Fruit fly (Drosophila melanogaster) whole organism, embryonic: ENCODE measurements around the gene Pgant35A.

Experiments used
- B-H2 ChIP-seq: fragments of 200-800 bp; sonication (Bioruptor generic); optimal IDR thresholded peaks from 2 replicates; lab custom pipeline; 2018; ENCODE audit warnings: missing biosample characterization, mild to moderate bottlenecking, missing genetic modification characterization
- CG10209 ChIP-seq: fragments of 200-800 bp; sonication (Bioruptor generic); optimal IDR thresholded peaks from 3 replicates; lab custom pipeline; 2017; ENCODE audit warnings: missing biosample characterization, mild to moderate bottlenecking, missing genetic modification characterization, missing genetic modification reagents
- CG10321 ChIP-seq: fragments of 200-800 bp; sonication (Bioruptor generic); IDR thresholded peaks from 2 replicates; pipeline ENCODE4 v1.3.6; 2022; ENCODE audit warnings: missing biosample characterization, missing genetic modification characterization
- CG12659 ChIP-seq: fragments of 200-800 bp; sonication (Bioruptor generic); optimal IDR thresholded peaks from 3 replicates; lab custom pipeline; 2017; ENCODE audit warnings: mild to moderate bottlenecking, missing biosample characterization, missing genetic modification reagents, missing genetic modification characterization
- CG13894 ChIP-seq: fragments of 200-800 bp; sonication (Bioruptor generic); optimal IDR thresholded peaks from 3 replicates; lab custom pipeline; 2018; ENCODE audit warnings: missing biosample characterization, mild to moderate bottlenecking, missing genetic modification characterization, moderate library complexity
- CG15269 ChIP-seq: fragments of 200-800 bp; sonication (Bioruptor generic); optimal IDR thresholded peaks from 2 replicates; lab custom pipeline; 2018; ENCODE audit warnings: missing biosample characterization, mild to moderate bottlenecking, missing genetic modification characterization, moderate library complexity
- CG1529 ChIP-seq: fragments of 200-800 bp; sonication (Bioruptor generic); optimal IDR thresholded peaks from 3 replicates; lab custom pipeline; 2018; ENCODE audit warnings: missing biosample characterization, missing genetic modification characterization
- CG16863 ChIP-seq: fragments of 200-800 bp; sonication (Bioruptor generic); optimal IDR thresholded peaks from 3 replicates; lab custom pipeline; 2016; ENCODE audit warnings: missing biosample characterization, missing genetic modification characterization
- CG18476 ChIP-seq: fragments of 200-800 bp; sonication (Bioruptor generic); optimal IDR thresholded peaks from 2 replicates; lab custom pipeline; 2016; ENCODE audit warnings: missing biosample characterization, mild to moderate bottlenecking, missing genetic modification characterization
- CG18619 ChIP-seq: fragments of 200-800 bp; sonication (Bioruptor generic); optimal IDR thresholded peaks from 3 replicates; lab custom pipeline; 2017; ENCODE audit warnings: missing biosample characterization, mild to moderate bottlenecking, missing genetic modification characterization
- CG2120 ChIP-seq: fragments of 200-800 bp; sonication (Bioruptor generic); optimal IDR thresholded peaks from 3 replicates; lab custom pipeline; 2016; ENCODE audit warnings: missing biosample characterization, missing genetic modification characterization
- CG2129 ChIP-seq: fragments of 200-800 bp; sonication (Bioruptor generic); IDR thresholded peaks from 2 replicates; pipeline ENCODE4 v1.3.6; 2022; ENCODE audit warnings: missing biosample characterization, missing genetic modification characterization; ENCODE audit not compliant: partially characterized antibody
- CG33557 ChIP-seq: fragments of 200-800 bp; sonication (Bioruptor generic); optimal IDR thresholded peaks from 2 replicates; lab custom pipeline; 2019; ENCODE audit warnings: missing biosample characterization, mild to moderate bottlenecking, missing genetic modification characterization, moderate library complexity
- CG6272 ChIP-seq: fragments of 200-800 bp; sonication (Bioruptor generic); IDR thresholded peaks from 2 replicates; pipeline ENCODE4 v1.3.6; 2022; ENCODE audit warnings: missing biosample characterization, missing genetic modification characterization
- CG6654 ChIP-seq: fragments of 200-800 bp; sonication (Bioruptor generic); optimal IDR thresholded peaks from 2 replicates; lab custom pipeline; 2017; ENCODE audit warnings: missing biosample characterization, mild to moderate bottlenecking, missing genetic modification characterization
- CG6689 ChIP-seq: fragments of 200-800 bp; sonication (Bioruptor generic); IDR thresholded peaks from 2 replicates; pipeline ENCODE4 v1.3.6; 2022; ENCODE audit warnings: missing biosample characterization, missing genetic modification characterization
- CG8089 ChIP-seq: fragments of 200-800 bp; sonication (Bioruptor generic); optimal IDR thresholded peaks from 3 replicates; lab custom pipeline; 2016; ENCODE audit warnings: missing biosample characterization, missing genetic modification characterization
- CG8388 ChIP-seq: fragments of 200-800 bp; sonication (Bioruptor generic); optimal IDR thresholded peaks from 2 replicates; lab custom pipeline; 2019; ENCODE audit warnings: missing biosample characterization, mild to moderate bottlenecking, missing genetic modification characterization, moderate library complexity
- CG8478 ChIP-seq: fragments of >200 bp; optimal IDR thresholded peaks from 2 replicates; lab custom pipeline; 2018
- CG8924 ChIP-seq: fragments of 200-800 bp; optimal IDR thresholded peaks from 3 replicates; lab custom pipeline; 2019; ENCODE audit warnings: missing biosample characterization, mild to moderate bottlenecking, missing genetic modification characterization, moderate library complexity
- CTCF ChIP-seq: fragments of 200-800 bp; sonication (Bioruptor generic); optimal IDR thresholded peaks from 2 replicates; lab custom pipeline; 2017; ENCODE audit warnings: missing biosample characterization, mild to moderate bottlenecking, missing genetic modification characterization, moderate library complexity
- Chrac-16 ChIP-seq: fragments of 200-800 bp; sonication (Bioruptor generic); optimal IDR thresholded peaks from 3 replicates; lab custom pipeline; 2016; ENCODE audit warnings: missing biosample characterization, missing genetic modification characterization
- D19A ChIP-seq: fragments of 200-800 bp; optimal IDR thresholded peaks from 3 replicates; lab custom pipeline; 2019; ENCODE audit warnings: missing biosample characterization, mild to moderate bottlenecking, missing genetic modification characterization, moderate library complexity
- Doc3 ChIP-seq: fragments of 200-800 bp; sonication (Bioruptor generic); IDR thresholded peaks from 3 replicates; pipeline ENCODE4 v1.3.6; 2022; ENCODE audit warnings: missing biosample characterization, missing genetic modification characterization; ENCODE audit not compliant: partially characterized antibody
- Dp ChIP-seq: fragments of 200-800 bp; sonication (Bioruptor generic); optimal IDR thresholded peaks from 2 replicates; lab custom pipeline; 2018; ENCODE audit warnings: missing biosample characterization, mild to moderate bottlenecking, missing genetic modification characterization, moderate library complexity
- E2f2 ChIP-seq: fragments of 200-800 bp; sonication (Bioruptor generic); IDR thresholded peaks from 2 replicates; pipeline ENCODE4 v1.3.6; 2022; ENCODE audit warnings: missing biosample characterization, missing genetic modification characterization
- H15 ChIP-seq: fragments of 200-800 bp; sonication (Bioruptor generic); IDR thresholded peaks from 3 replicates; pipeline ENCODE4 v1.3.6; 2022; ENCODE audit warnings: missing biosample characterization, missing genetic modification characterization
- HmgD ChIP-seq: fragments of 200-800 bp; sonication (Bioruptor generic); optimal IDR thresholded peaks from 3 replicates; lab custom pipeline; 2016; ENCODE audit warnings: missing biosample characterization, missing genetic modification characterization
- Hr78 ChIP-seq, 2 experiments: fragments of 200-800 bp in 1 of 2; fragments of >200 bp in 1 of 2; sonication (Bioruptor generic) in 1 of 2; optimal IDR thresholded peaks; 2 replicates each; lab custom pipeline; 2017 to 2019; ENCODE audit warnings: missing biosample characterization in 2 of 2, missing genetic modification characterization in 2 of 2, mild to moderate bottlenecking in 1 of 2, moderate library complexity in 1 of 2
- Jarid2 ChIP-seq: fragments of 200-800 bp; sonication (Bioruptor generic); optimal IDR thresholded peaks from 3 replicates; lab custom pipeline; 2017; ENCODE audit warnings: mild to moderate bottlenecking, missing biosample characterization, missing genetic modification reagents, missing genetic modification characterization
- Oli ChIP-seq: fragments of 200-800 bp; sonication (Bioruptor generic); optimal IDR thresholded peaks from 2 replicates; lab custom pipeline; 2018; ENCODE audit warnings: missing biosample characterization, mild to moderate bottlenecking, missing genetic modification characterization, moderate library complexity
- Pdp1 ChIP-seq, 2 experiments: fragments of 200-800 bp; sonication (Bioruptor generic); optimal IDR thresholded peaks; 3 replicates each; lab custom pipeline; 2016; ENCODE audit warnings: missing biosample characterization in 2 of 2, missing genetic modification characterization in 2 of 2, mild to moderate bottlenecking in 1 of 2, moderate library complexity in 1 of 2
- Scr ChIP-seq: fragments of 200-800 bp; sonication (Bioruptor generic); IDR thresholded peaks from 2 replicates; pipeline ENCODE4 v1.3.6; 2022; ENCODE audit warnings: missing biosample characterization, missing genetic modification characterization; ENCODE audit not compliant: partially characterized antibody
- Sry-β ChIP-seq: fragments of 200-800 bp; sonication (Bioruptor generic); optimal IDR thresholded peaks from 2 replicates; lab custom pipeline; 2018; ENCODE audit warnings: missing biosample characterization, mild to moderate bottlenecking, missing genetic modification characterization, moderate library complexity
- Sry-δ ChIP-seq: fragments of 200-800 bp; sonication (Bioruptor generic); optimal IDR thresholded peaks from 2 replicates; lab custom pipeline; 2016; ENCODE audit warnings: missing biosample characterization, missing genetic modification characterization
- Xbp1 ChIP-seq: fragments of 200-800 bp; sonication (Bioruptor generic); optimal IDR thresholded peaks from 3 replicates; lab custom pipeline; 2016; ENCODE audit warnings: missing biosample characterization, mild to moderate bottlenecking, missing genetic modification characterization
- Xrp1 ChIP-seq: fragments of 200-800 bp; sonication (Bioruptor generic); IDR thresholded peaks from 2 replicates; pipeline ENCODE4 v1.3.6; 2022; ENCODE audit warnings: missing biosample characterization, missing genetic modification characterization
- ash1 ChIP-seq: fragments of 200-800 bp; sonication (Bioruptor generic); optimal IDR thresholded peaks from 2 replicates; lab custom pipeline; 2018; ENCODE audit warnings: missing biosample characterization, mild to moderate bottlenecking, missing genetic modification characterization
- bsh ChIP-seq, 2 experiments: fragments of 200-800 bp; sonication (Bioruptor generic); optimal IDR thresholded peaks; 2 replicates each; lab custom pipeline; 2017 to 2018; ENCODE audit warnings: mild to moderate bottlenecking in 2 of 2, missing biosample characterization in 2 of 2, missing genetic modification characterization in 2 of 2, moderate library complexity in 1 of 2
- dysf ChIP-seq: fragments of 200-800 bp; sonication (Bioruptor generic); IDR thresholded peaks from 3 replicates; pipeline ENCODE4 v1.3.6; 2022; ENCODE audit warnings: missing biosample characterization, missing genetic modification characterization
- fd3F ChIP-seq: fragments of 200-800 bp; sonication (Bioruptor generic); optimal IDR thresholded peaks from 2 replicates; lab custom pipeline; 2018; ENCODE audit warnings: missing biosample characterization, mild to moderate bottlenecking, missing genetic modification characterization, moderate library complexity
- lab ChIP-seq: fragments of 200-800 bp; sonication (Bioruptor generic); optimal IDR thresholded peaks from 3 replicates; lab custom pipeline; 2017; ENCODE audit warnings: missing biosample characterization, missing genetic modification characterization, mild to moderate bottlenecking, moderate library complexity, missing genetic modification reagents
- lov ChIP-seq, 2 experiments: fragments of 200-800 bp in 1 of 2; fragments of >200 bp in 1 of 2; sonication (Bioruptor generic) in 1 of 2; IDR thresholded peaks in 1 of 2; optimal IDR thresholded peaks in 1 of 2; 2 replicates in 1 of 2; 3 replicates in 1 of 2; pipeline versions ENCODE4 v1.3.6 to Lab custom; 2017 to 2022; ENCODE audit warnings: missing biosample characterization in 1 of 2, missing genetic modification characterization in 1 of 2
- mam ChIP-seq: fragments of 200-800 bp; sonication (Bioruptor generic); optimal IDR thresholded peaks from 3 replicates; lab custom pipeline; 2016; ENCODE audit warnings: missing biosample characterization, missing genetic modification characterization
- oc ChIP-seq: fragments of 200-800 bp; sonication (Bioruptor generic); optimal IDR thresholded peaks from 2 replicates; lab custom pipeline; 2018; ENCODE audit warnings: missing biosample characterization, mild to moderate bottlenecking, missing genetic modification characterization, moderate library complexity
- schlank ChIP-seq: fragments of 200-800 bp; sonication (Bioruptor generic); optimal IDR thresholded peaks from 2 replicates; lab custom pipeline; 2018; ENCODE audit warnings: missing biosample characterization, mild to moderate bottlenecking, missing genetic modification characterization
- slbo ChIP-seq: fragments of 200-800 bp; sonication (Bioruptor generic); IDR thresholded peaks from 2 replicates; pipeline ENCODE4 v1.3.6; 2022; ENCODE audit warnings: missing biosample characterization, missing genetic modification characterization
- stc ChIP-seq: fragments of 200-800 bp; sonication (Bioruptor generic); IDR thresholded peaks from 2 replicates; pipeline ENCODE4 v1.3.6; 2022; ENCODE audit warnings: missing biosample characterization, missing genetic modification characterization
- sug ChIP-seq: fragments of 200-800 bp; optimal IDR thresholded peaks from 2 replicates; lab custom pipeline; 2019; ENCODE audit warnings: missing biosample characterization, mild to moderate bottlenecking, missing genetic modification characterization, moderate library complexity
- twi ChIP-seq: fragments of 200-800 bp; optimal IDR thresholded peaks from 2 replicates; lab custom pipeline; 2019; ENCODE audit warnings: missing biosample characterization, mild to moderate bottlenecking, missing genetic modification characterization, moderate library complexity
- zen ChIP-seq: fragments of 200-800 bp; sonication (Bioruptor generic); optimal IDR thresholded peaks from 3 replicates; lab custom pipeline; 2018; ENCODE audit warnings: missing biosample characterization, mild to moderate bottlenecking, missing genetic modification characterization, moderate library complexity

Pgant35A gene

dm6 chr2L:14410331-14410730 lies 51.3 kb downstream of the Pgant35A start (continued):
- peak; percentile 67 for TF ChIP-seq oc (tag; lab: Kevin White, UChicago)
- no peak for TF ChIP-seq E2f2
- peak; percentile 73 for TF ChIP-seq B-H2 (GFP tag; lab: Kevin White, UChicago)
- TF ChIP-seq Jarid2, result no peak
- no peak for TF ChIP-seq Xbp1 (GFP tag; lab: Kevin White, UChicago)
- no peak for TF ChIP-seq Oli (tag; lab: Kevin White, UChicago)
- TF ChIP-seq ash1 (GFP tag; lab: Kevin White, UChicago), result peak; percentile 4
- no peak for TF ChIP-seq CG18476 (GFP tag; lab: Kevin White, UChicago)
- no peak for TF ChIP-seq CG10209
- no peak for TF ChIP-seq CG1529 (GFP tag; lab: Kevin White, UChicago)
- peak; percentile 5 for TF ChIP-seq CTCF (GFP tag; lab: Kevin White, UChicago)
- TF ChIP-seq CG2120, result no peak
- no peak for TF ChIP-seq D19A (tag; lab: Kevin White, UChicago)
- TF ChIP-seq H15, result no peak
- TF ChIP-seq HmgD, result peak; percentile 39
- TF ChIP-seq lov (optimal IDR thresholded peaks at IDR 0.05; lab: Kevin White, UChicago), result no peak
- 0 out of 3 replicates have a peak, but pooled peaks have one; percentile 64 for TF ChIP-seq lov (GFP tag; IDR thresholded peaks at IDR 0.05; lab: Robert Waterston, UW)
- TF ChIP-seq schlank (tag; lab: Kevin White, UChicago), result no peak
- peak in 1 of 2 experiments; percentile 10 for TF ChIP-seq Pdp1 (GFP tag; optimal IDR thresholded peaks at IDR 0.05; lab: Kevin White, UChicago)
- TF ChIP-seq sug (tag; lab: Kevin White, UChicago), result peak; percentile 19
- no peak for TF ChIP-seq CG15269 (tag; lab: Kevin White, UChicago)
- TF ChIP-seq CG12659 (GFP tag; lab: Kevin White, UChicago), result no peak
- no peak for TF ChIP-seq CG8478
- TF ChIP-seq mam (GFP tag; lab: Kevin White, UChicago), result no peak
- no peak for TF ChIP-seq CG8388 (GFP tag; lab: Kevin White, UChicago)
- TF ChIP-seq Scr (GFP tag; lab: Robert Waterston, UW), result 0 out of 2 replicates have a peak, but pooled peaks have one; percentile 9
- no peak for TF ChIP-seq Chrac-16 (GFP tag; lab: Kevin White, UChicago)
- no peak for TF ChIP-seq CG8089 (GFP tag; lab: Kevin White, UChicago)
- no peak for TF ChIP-seq zen
- no peak for TF ChIP-seq dysf (GFP tag; lab: Robert Waterston, UW)
- TF ChIP-seq fd3F (GFP tag; lab: Kevin White, UChicago), result no peak
- peak; percentile 88 for TF ChIP-seq twi (tag; lab: Kevin White, UChicago)
- TF ChIP-seq Hr78 (GFP tag; optimal IDR thresholded peaks at IDR 0.05; lab: Kevin White, UChicago), result no peak
- no peak for TF ChIP-seq bsh (GFP tag; optimal IDR thresholded peaks at IDR 0.05; lab: Kevin White, UChicago)
- no peak for TF ChIP-seq CG8924 (tag; lab: Kevin White, UChicago)
- no peak for TF ChIP-seq Dp (GFP tag; lab: Kevin White, UChicago)
- no peak for TF ChIP-seq CG2129
- TF ChIP-seq Doc3, result no peak
- no peak for TF ChIP-seq CG6272 (GFP tag; lab: Robert Waterston, UW)
- no peak for TF ChIP-seq slbo
- TF ChIP-seq CG18619, result no peak
- TF ChIP-seq stc (GFP tag; lab: Robert Waterston, UW), result no peak
- TF ChIP-seq lab (GFP tag; lab: Kevin White, UChicago), result peak; percentile 41
- no peak for TF ChIP-seq CG10321
- no peak for TF ChIP-seq CG6654 (GFP tag; lab: Kevin White, UChicago)
- no peak for TF ChIP-seq CG33557 (GFP tag; lab: Kevin White, UChicago)
- no peak for TF ChIP-seq CG6689 (GFP tag; lab: Robert Waterston, UW)
- no peak for TF ChIP-seq Xrp1 (GFP tag; lab: Robert Waterston, UW)
- no peak for TF ChIP-seq CG16863 (GFP tag; lab: Kevin White, UChicago)
- no peak for TF ChIP-seq CG13894
- TF ChIP-seq Sry-δ (GFP tag; lab: Kevin White, UChicago), result no peak
- TF ChIP-seq Sry-β, result no peak
